Fruit fly (Drosophila melanogaster): Measurements from ENCODE around the gene CG17726.

Gene CG17726

dm6 chr3R:11269013-11269412, 42.5 kb downstream of the CG17726 start (continued):
- TF ChIP-seq odd (GFP tag; optimal IDR thresholded peaks at IDR 0.05) = peak; percentile 79
- peak; percentile 85 for TF ChIP-seq CG6254 (GFP tag; optimal IDR thresholded peaks at IDR 0.05)
- peak; percentile 74 for TF ChIP-seq Kr (GFP tag; optimal IDR thresholded peaks at IDR 0.05)
- TF ChIP-seq chif (GFP tag; optimal IDR thresholded peaks at IDR 0.05) = peak in 1 of 2 experiments; percentile 75
- peak; percentile 18 for TF ChIP-seq slou (GFP tag; optimal IDR thresholded peaks at IDR 0.05)
- no peak for TF ChIP-seq MBD-R2 (GFP tag; IDR thresholded peaks at IDR 0.05)
- no peak for TF ChIP-seq tx (GFP tag; optimal IDR thresholded peaks at IDR 0.05)
- TF ChIP-seq aop (GFP tag; IDR thresholded peaks at IDR 0.05) = no peak
- peak; percentile 61 for TF ChIP-seq ind (GFP tag; optimal IDR thresholded peaks at IDR 0.05)
- TF ChIP-seq CG31441 (GFP tag; IDR thresholded peaks at IDR 0.05) = no peak; the same call in 1 of the 2 replicates
- TF ChIP-seq z (GFP tag; IDR thresholded peaks at IDR 0.05) = no peak
- peak; percentile 45 for TF ChIP-seq CG4328 (GFP tag; optimal IDR thresholded peaks at IDR 0.05)
- TF ChIP-seq CG3407 (GFP tag; optimal IDR thresholded peaks at IDR 0.05) = peak; percentile 57
- 0 out of 2 replicates have a peak, but pooled peaks have one; percentile 6 for TF ChIP-seq ranshi (GFP tag; IDR thresholded peaks at IDR 0.05)
- peak; percentile 27 for TF ChIP-seq dm (GFP tag; optimal IDR thresholded peaks at IDR 0.05)
- TF ChIP-seq lmd (GFP tag; IDR thresholded peaks at IDR 0.05) = peak; percentile 15; the same call in 1 of the 2 replicates
- TF ChIP-seq CG8388 (GFP tag; optimal IDR thresholded peaks at IDR 0.05) = peak; percentile 61
- peak; percentile 89 for TF ChIP-seq CG7745 (tag; optimal IDR thresholded peaks at IDR 0.05)
- peak; percentile 72 for TF ChIP-seq gsb-n (tag; optimal IDR thresholded peaks at IDR 0.05)
- peak; percentile 59; the same call in 1 of the 2 replicates for TF ChIP-seq CG1024 (GFP tag; IDR thresholded peaks at IDR 0.05)
- peak; percentile 79 for TF ChIP-seq CG2875 (GFP tag; optimal IDR thresholded peaks at IDR 0.05)
- TF ChIP-seq Dad (GFP tag; optimal IDR thresholded peaks at IDR 0.05) = peak; percentile 12
- peak; percentile 54 for TF ChIP-seq ems (GFP tag; optimal IDR thresholded peaks at IDR 0.05)
- TF ChIP-seq chm (GFP tag; IDR thresholded peaks at IDR 0.05) = peak; percentile 87
- TF ChIP-seq org-1 (GFP tag; optimal IDR thresholded peaks at IDR 0.05) = peak; percentile 27
- no peak for TF ChIP-seq pan (optimal IDR thresholded peaks at IDR 0.05)
- peak in 1 of 2 experiments; percentile 26 for TF ChIP-seq pan (GFP tag; optimal IDR thresholded peaks at IDR 0.05 in 1 of 2, IDR thresholded peaks at IDR 0.05 in 1 of 2)
- peak; percentile 57 for TF ChIP-seq CG8089 (GFP tag; optimal IDR thresholded peaks at IDR 0.05)
- peak; percentile 34; the same call in 1 of the 2 replicates for TF ChIP-seq NFAT (GFP tag; IDR thresholded peaks at IDR 0.05)
- peak; percentile 75 for TF ChIP-seq Vsx1 (GFP tag; optimal IDR thresholded peaks at IDR 0.05)
- peak; percentile 86 for TF ChIP-seq ac (GFP tag; optimal IDR thresholded peaks at IDR 0.05)
- peak; percentile 74 for TF ChIP-seq CG1603 (tag; optimal IDR thresholded peaks at IDR 0.05)
- TF ChIP-seq chn (GFP tag; optimal IDR thresholded peaks at IDR 0.05) = peak; percentile 73
- peak; percentile 72 for TF ChIP-seq Hsf (GFP tag; optimal IDR thresholded peaks at IDR 0.05)
- no peak for TF ChIP-seq crc (GFP tag; optimal IDR thresholded peaks at IDR 0.05)
- TF ChIP-seq Stat92E (GFP tag; optimal IDR thresholded peaks at IDR 0.05) = no peak
- peak; percentile 55; the same call in 2 of the 3 replicates for TF ChIP-seq ase (GFP tag; IDR thresholded peaks at IDR 0.05)
- TF ChIP-seq kah (GFP tag; optimal IDR thresholded peaks at IDR 0.05) = peak; percentile 73
- TF ChIP-seq fd96Cb (tag; optimal IDR thresholded peaks at IDR 0.05) = peak; percentile 42
- peak; percentile 82 for TF ChIP-seq az2 (GFP tag; optimal IDR thresholded peaks at IDR 0.05)
- peak; percentile 48 for TF ChIP-seq CG12104 (GFP tag; optimal IDR thresholded peaks at IDR 0.05)
- peak; percentile 21 for TF ChIP-seq CG8924 (tag; optimal IDR thresholded peaks at IDR 0.05)
- peak; percentile 83 for TF ChIP-seq sqz (GFP tag; optimal IDR thresholded peaks at IDR 0.05)
- TF ChIP-seq Sry-β (GFP tag; optimal IDR thresholded peaks at IDR 0.05) = peak; percentile 60
- TF ChIP-seq lab (GFP tag; optimal IDR thresholded peaks at IDR 0.05) = peak; percentile 79
- peak; percentile 73 for TF ChIP-seq CG17802 (tag; optimal IDR thresholded peaks at IDR 0.05)
- TF ChIP-seq Atf3 (GFP tag; optimal IDR thresholded peaks at IDR 0.05) = peak; percentile 66
- 0 out of 2 replicates have a peak, but pooled peaks have one; percentile 32 for TF ChIP-seq HLH3B (GFP tag; IDR thresholded peaks at IDR 0.05)
- peak; percentile 13; the same call in 1 of the 3 replicates for TF ChIP-seq CG34422 (GFP tag; IDR thresholded peaks at IDR 0.05)
- no peak for TF ChIP-seq D19A (tag; optimal IDR thresholded peaks at IDR 0.05)
- peak; percentile 55 for TF ChIP-seq CG30431 (GFP tag; optimal IDR thresholded peaks at IDR 0.05)

Data from whole organism, embryonic.